Worm (Caenorhabditis elegans): ENCODE data around the gene oig-5.
A peak's percentile ranks its signal among the peaks of the same experiment; 100 is the strongest.

Gene oig-5

DNA sequence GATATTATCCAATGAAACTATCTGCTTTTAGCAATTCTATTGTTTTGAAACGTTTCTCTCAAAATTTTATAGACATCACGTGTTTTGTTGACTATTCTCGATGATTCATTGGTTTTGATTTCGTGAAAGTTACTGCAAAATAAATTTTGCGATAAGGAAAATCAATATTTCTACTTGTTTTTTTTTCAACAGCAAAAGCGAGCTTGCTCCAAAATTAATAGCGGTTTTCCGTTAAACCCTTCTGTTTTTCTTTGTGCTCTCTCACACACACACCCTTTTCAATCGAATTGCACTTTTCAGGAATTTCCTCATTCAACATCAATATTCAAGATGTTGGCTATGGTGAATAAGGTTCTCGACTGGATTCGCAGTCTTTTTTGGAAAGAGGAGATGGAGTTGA is 9.2 kb upstream of the oig-5 start, which contains the start of gene arl-8 (continued):
- TF ChIP-seq ama-1 (optimal IDR thresholded peaks at IDR 0.05): no peak
- no peak for TF ChIP-seq ama-1 (GFP tag; optimal IDR thresholded peaks at IDR 0.05)
- no peak for TF ChIP-seq nhr-80 (tag; optimal IDR thresholded peaks at IDR 0.05)

DNA sequence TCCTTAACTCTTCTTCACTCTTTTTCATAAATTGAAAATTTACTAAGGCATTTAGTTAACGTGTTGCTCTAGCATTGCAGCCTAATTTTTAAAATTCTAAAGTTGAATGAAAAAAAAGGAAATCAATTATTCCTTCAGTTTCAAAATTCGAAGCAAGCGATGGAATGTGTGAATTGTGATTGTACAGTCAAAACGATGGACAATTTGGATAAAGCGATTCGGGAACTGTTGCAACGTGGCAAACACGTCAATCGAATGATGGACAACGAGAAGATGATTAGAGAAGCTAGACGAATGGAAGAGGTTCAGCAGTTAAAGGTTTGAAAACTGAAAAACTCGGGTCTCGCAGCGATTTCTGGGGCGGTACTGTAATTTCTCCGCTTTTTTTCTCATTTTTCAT is 7.8 kb upstream of the oig-5 start, which contains the start of gene Y57G11C.14:
Gene Y57G11C.14 (plus strand): TSS at position 126 of the 400 bp plus-strand sequence.
- TF ChIP-seq aptf-2 (GFP tag; conservative IDR thresholded peaks at IDR 0.05): no peak
- peak; percentile 23 for TF ChIP-seq atf-7 (tag; optimal IDR thresholded peaks at IDR 0.05)
- no peak for TF ChIP-seq let-607 (tag; optimal IDR thresholded peaks at IDR 0.05)
- no peak for TF ChIP-seq egl-44 (GFP tag; IDR thresholded peaks at IDR 0.05)
- no peak for TF ChIP-seq sptf-2 (GFP tag; optimal IDR thresholded peaks at IDR 0.05)
- no peak for TF ChIP-seq ccch-3 (GFP tag; optimal IDR thresholded peaks at IDR 0.05)
- TF ChIP-seq zfh-2 (GFP tag; conservative IDR thresholded peaks at IDR 0.05): no peak
- no peak for TF ChIP-seq ceh-40 (GFP tag; IDR thresholded peaks at IDR 0.05)
- no peak for TF ChIP-seq snpc-3.4 (tag; optimal IDR thresholded peaks at IDR 0.05)
- no peak for TF ChIP-seq Y53F4B.3 (GFP tag; IDR thresholded peaks at IDR 0.05)
- TF ChIP-seq dox-1 (GFP tag; IDR thresholded peaks at IDR 0.05): no peak
- no peak for TF ChIP-seq ceh-79 (tag; optimal IDR thresholded peaks at IDR 0.05)
- 0 out of 2 replicates have a peak, but pooled peaks have one; percentile 67 for TF ChIP-seq madf-3 (GFP tag; IDR thresholded peaks at IDR 0.05)
- TF ChIP-seq ama-1 (optimal IDR thresholded peaks at IDR 0.05): no peak
- TF ChIP-seq ama-1 (GFP tag; optimal IDR thresholded peaks at IDR 0.05): no peak
- TF ChIP-seq lsy-27 (tag; optimal IDR thresholded peaks at IDR 0.05; ENCODE audit: borderline replicate concordance, insufficient read depth): no peak
- no peak for TF ChIP-seq hlh-26 (GFP tag; conservative IDR thresholded peaks at IDR 0.05)
- no peak for TF ChIP-seq lin-35 (GFP tag; optimal IDR thresholded peaks at IDR 0.05)
- no peak for TF ChIP-seq dpff-1 (tag; optimal IDR thresholded peaks at IDR 0.05)
- no peak for TF ChIP-seq F39B2.1 (GFP tag; IDR thresholded peaks at IDR 0.05)
- no peak for TF ChIP-seq mel-28 (tag; optimal IDR thresholded peaks at IDR 0.05; ENCODE audit: borderline replicate concordance)
- TF ChIP-seq F33H1.4 (GFP tag; IDR thresholded peaks at IDR 0.05): 0 out of 2 replicates have a peak, but pooled peaks have one; percentile 5
- no peak for TF ChIP-seq tbp1 (GFP tag; optimal IDR thresholded peaks at IDR 0.05)
- no peak for TF ChIP-seq F37B4.10 (GFP tag; IDR thresholded peaks at IDR 0.05)
- no peak for TF ChIP-seq repo-1 (tag; optimal IDR thresholded peaks at IDR 0.05)
- TF ChIP-seq C06A6.2 (GFP tag; conservative IDR thresholded peaks at IDR 0.05): no peak
- TF ChIP-seq F52B5.7 (tag; optimal IDR thresholded peaks at IDR 0.05): no peak
- no peak for TF ChIP-seq T26A5.8 (tag; optimal IDR thresholded peaks at IDR 0.05)
- no peak for TF ChIP-seq T07F8.4 (tag; optimal IDR thresholded peaks at IDR 0.05)
- TF ChIP-seq ceh-27 (GFP tag; optimal IDR thresholded peaks at IDR 0.05): no peak
- TF ChIP-seq aptf-3 (GFP tag; IDR thresholded peaks at IDR 0.05): no peak
- no peak for TF ChIP-seq C17E4.6 (GFP tag; IDR thresholded peaks at IDR 0.05)
- TF ChIP-seq mes-4 (tag; optimal IDR thresholded peaks at IDR 0.05): no peak
- TF ChIP-seq F49E8.2 (tag; optimal IDR thresholded peaks at IDR 0.05; ENCODE audit: insufficient read depth): no peak
- no peak for TF ChIP-seq B0019.2 (GFP tag; conservative IDR thresholded peaks at IDR 0.05)
- TF ChIP-seq Y56A3A.18 (GFP tag; IDR thresholded peaks at IDR 0.05): no peak
- no peak for TF ChIP-seq pbrm-1 (GFP tag; IDR thresholded peaks at IDR 0.05)
- no peak for TF ChIP-seq athp-1 (tag; optimal IDR thresholded peaks at IDR 0.05)
- TF ChIP-seq hsf-1 (GFP tag; IDR thresholded peaks at IDR 0.05): 0 out of 2 replicates have a peak, but pooled peaks have one; percentile 41
- TF ChIP-seq lsl-1 (GFP tag; optimal IDR thresholded peaks at IDR 0.05): no peak
- TF ChIP-seq cebp-2 (GFP tag; IDR thresholded peaks at IDR 0.05): no peak
- peak; percentile 55 for TF ChIP-seq hrde-1 (tag; optimal IDR thresholded peaks at IDR 0.05; ENCODE audit: borderline replicate concordance)
- no peak for TF ChIP-seq rec-8 (tag; optimal IDR thresholded peaks at IDR 0.05)
- no peak for TF ChIP-seq Y95B8A.8 (GFP tag; IDR thresholded peaks at IDR 0.05)
- TF ChIP-seq fkh-3 (tag; optimal IDR thresholded peaks at IDR 0.05): no peak
- TF ChIP-seq let-526 (GFP tag; IDR thresholded peaks at IDR 0.05): no peak
